Worm (Caenorhabditis elegans) whole organism, L4/young adult: ENCODE results near the gene C14B9.8.

ENCODE experiments used
- W03F9.2 ChIP-seq: fragments of 150-350 bp; optimal IDR thresholded peaks from 2 replicates; lab custom pipeline; 2014; ENCODE audit warnings: missing biosample characterization, missing genetic modification characterization
- dao-5 ChIP-seq: sonication (generic microtip); optimal IDR thresholded peaks from 2 replicates; lab custom pipeline; 2016; ENCODE audit warnings: missing genotype, missing genetic modification characterization, moderate library complexity, missing compliant biosample characterization
- him-1 ChIP-seq: sonication (generic microtip); optimal IDR thresholded peaks from 2 replicates; lab custom pipeline; 2016; ENCODE audit warnings: missing genotype, missing genetic modification reagents, missing genetic modification characterization, missing compliant biosample characterization

ce11 chrIII:8172609-8173133 lies 28.2 kb upstream of the C14B9.8 start:
- TF ChIP-seq him-1 (tag; lab: Kevin White, UChicago) (no peak), dao-5 (tag; lab: Kevin White, UChicago) (no peak), W03F9.2 (tag; lab: Kevin White, UChicago) (no peak)
